Fruit fly (Drosophila melanogaster) whole organism, wandering third instar larva: ENCODE data around the gene CG1575.

Source experiments
- CG32264 ChIP-seq: fragments of 200-800 bp; sonication (Bioruptor generic); optimal IDR thresholded peaks from 2 replicates; lab custom pipeline; 2016; ENCODE audit warnings: missing biosample characterization, missing genetic modification characterization
- CrebA ChIP-seq: fragments of 200-800 bp; sonication (Bioruptor generic); optimal IDR thresholded peaks from 2 replicates; lab custom pipeline; 2016; ENCODE audit warnings: missing biosample characterization, mild to moderate bottlenecking, missing genetic modification characterization, borderline replicate concordance
- Dfd ChIP-seq: fragments of >200 bp; optimal IDR thresholded peaks from 2 replicates; lab custom pipeline; 2017; ENCODE audit warnings: missing biosample characterization, missing genetic modification characterization
- GATAd ChIP-seq: sonication (Bioruptor generic); optimal IDR thresholded peaks from 2 replicates; lab custom pipeline; 2016; ENCODE audit warnings: missing biosample characterization, missing genetic modification characterization
- Hnf4 ChIP-seq: fragments of 200-800 bp; sonication (Bioruptor generic); optimal IDR thresholded peaks from 2 replicates; lab custom pipeline; 2016; ENCODE audit warnings: missing biosample characterization, mild to moderate bottlenecking, missing genetic modification characterization
- Hr78 ChIP-seq: fragments of >200 bp; optimal IDR thresholded peaks from 2 replicates; lab custom pipeline; 2017; ENCODE audit warnings: missing biosample characterization, missing genetic modification characterization
- Hr83 ChIP-seq: fragments of 200-300 bp; sonication (Bioruptor generic); optimal IDR thresholded peaks from 2 replicates; lab custom pipeline; 2016; ENCODE audit warnings: missing biosample characterization, mild to moderate bottlenecking, missing genetic modification characterization, moderate library complexity; ENCODE audit not compliant: poor library complexity, severe bottlenecking
- Jra ChIP-seq: sonication (Bioruptor generic); optimal IDR thresholded peaks from 2 replicates; lab custom pipeline; 2016; ENCODE audit warnings: missing biosample characterization, missing genetic modification characterization
- Mio ChIP-seq: sonication (Bioruptor generic); optimal IDR thresholded peaks from 2 replicates; lab custom pipeline; 2016; ENCODE audit warnings: missing biosample characterization, missing genetic modification characterization
- N ChIP-seq: fragments of >200 bp; optimal IDR thresholded peaks from 2 replicates; lab custom pipeline; 2018; ENCODE audit warnings: missing biosample characterization, missing external identifiers, missing genetic modification characterization
- OdsH ChIP-seq: fragments of 200-800 bp; sonication (Bioruptor generic); optimal IDR thresholded peaks from 2 replicates; lab custom pipeline; 2016; ENCODE audit warnings: missing biosample characterization, mild to moderate bottlenecking, missing genetic modification characterization
- Rel ChIP-seq, 2 experiments: fragments of 200-800 bp; sonication (Bioruptor generic) in 1 of 2; optimal IDR thresholded peaks; 2 replicates in 1 of 2; 3 replicates in 1 of 2; lab custom pipeline; 2016 to 2019; ENCODE audit warnings: mild to moderate bottlenecking in 2 of 2, missing biosample characterization in 2 of 2, missing genetic modification characterization in 2 of 2, moderate library complexity in 1 of 2
- Sp1 ChIP-seq: fragments of 200-800 bp; sonication (Bioruptor generic); optimal IDR thresholded peaks from 3 replicates; lab custom pipeline; 2019; ENCODE audit warnings: missing biosample characterization, mild to moderate bottlenecking, missing genetic modification characterization, moderate library complexity
- Vsx2 ChIP-seq: fragments of 200-300, 225-300 bp; sonication (Bioruptor generic); optimal IDR thresholded peaks from 2 replicates; lab custom pipeline; 2018; ENCODE audit warnings: missing biosample characterization, missing genetic modification characterization; ENCODE audit not compliant: partially characterized antibody
- br ChIP-seq: fragments of 200-800 bp; sonication (Bioruptor generic); optimal IDR thresholded peaks from 2 replicates; lab custom pipeline; 2016; ENCODE audit warnings: missing biosample characterization, missing genetic modification characterization
- brk ChIP-seq: fragments of 200-800 bp; sonication (Bioruptor generic); optimal IDR thresholded peaks from 2 replicates; lab custom pipeline; 2016; ENCODE audit warnings: missing biosample characterization, mild to moderate bottlenecking, missing genetic modification characterization
- dl ChIP-seq, 2 experiments: fragments of 175-275, 200-275 bp in 1 of 2; fragments of 200-275 bp in 1 of 2; sonication (Bioruptor generic); optimal IDR thresholded peaks; lab custom pipeline; 2018; ENCODE audit warnings: mild to moderate bottlenecking in 2 of 2, missing biosample characterization in 2 of 2, missing genetic modification characterization in 2 of 2, moderate library complexity in 2 of 2; ENCODE audit not compliant: partially characterized antibody in 2 of 2, insufficient read depth in 1 of 2
- dmrt93B ChIP-seq: fragments of 200-800 bp; sonication (Bioruptor generic); optimal IDR thresholded peaks from 2 replicates; lab custom pipeline; 2018; ENCODE audit warnings: missing biosample characterization, mild to moderate bottlenecking, missing genetic modification characterization
- dsf ChIP-seq: sonication (Bioruptor generic); optimal IDR thresholded peaks from 2 replicates; lab custom pipeline; 2016; ENCODE audit warnings: missing biosample characterization, missing genetic modification characterization, borderline replicate concordance
- ey ChIP-seq: fragments of 200-800 bp; sonication (Bioruptor generic); optimal IDR thresholded peaks from 2 replicates; lab custom pipeline; 2016; ENCODE audit warnings: missing biosample characterization, missing genetic modification characterization
- foxo ChIP-seq, 2 experiments: fragments of 200-800 bp; sonication (Bioruptor generic); optimal IDR thresholded peaks; 2 replicates in 1 of 2; 3 replicates in 1 of 2; lab custom pipeline; 2016 to 2017; ENCODE audit warnings: missing biosample characterization in 2 of 2, missing genetic modification characterization in 2 of 2
- fru ChIP-seq: fragments of 200-800 bp; sonication (Bioruptor generic); optimal IDR thresholded peaks from 3 replicates; lab custom pipeline; 2016; ENCODE audit warnings: missing biosample characterization, mild to moderate bottlenecking, missing genetic modification characterization
- h ChIP-seq: fragments of 200-800 bp; sonication (Bioruptor generic); optimal IDR thresholded peaks from 3 replicates; lab custom pipeline; 2016; ENCODE audit warnings: missing biosample characterization, mild to moderate bottlenecking, missing genetic modification characterization
- jim ChIP-seq: fragments of 175-275, 200-325 bp; sonication (Bioruptor generic); optimal IDR thresholded peaks from 2 replicates; lab custom pipeline; 2016; ENCODE audit warnings: missing biosample characterization, mild to moderate bottlenecking, missing genetic modification characterization
- pan ChIP-seq: fragments of >200 bp; optimal IDR thresholded peaks from 2 replicates; lab custom pipeline; 2017
- psq ChIP-seq: fragments of 200-800 bp; sonication (Bioruptor generic); optimal IDR thresholded peaks from 3 replicates; lab custom pipeline; 2017; ENCODE audit warnings: missing biosample characterization, mild to moderate bottlenecking, missing genetic modification characterization, moderate library complexity
- rgr ChIP-seq: fragments of 200-800 bp; sonication (Bioruptor generic); optimal IDR thresholded peaks from 3 replicates; lab custom pipeline; 2016; ENCODE audit warnings: missing biosample characterization, mild to moderate bottlenecking, missing genetic modification characterization
- sage ChIP-seq: fragments of 200-800 bp; sonication (Bioruptor generic); optimal IDR thresholded peaks from 2 replicates; lab custom pipeline; 2016; ENCODE audit warnings: missing biosample characterization, mild to moderate bottlenecking, missing genetic modification characterization
- usp ChIP-seq: fragments of >200 bp; optimal IDR thresholded peaks from 2 replicates; lab custom pipeline; 2017; ENCODE audit warnings: missing biosample characterization, missing genetic modification characterization
- woc ChIP-seq: sonication (Bioruptor generic); optimal IDR thresholded peaks from 2 replicates; lab custom pipeline; 2016; ENCODE audit warnings: missing biosample characterization, mild to moderate bottlenecking, missing genetic modification characterization

The CG1575 gene

DNA sequence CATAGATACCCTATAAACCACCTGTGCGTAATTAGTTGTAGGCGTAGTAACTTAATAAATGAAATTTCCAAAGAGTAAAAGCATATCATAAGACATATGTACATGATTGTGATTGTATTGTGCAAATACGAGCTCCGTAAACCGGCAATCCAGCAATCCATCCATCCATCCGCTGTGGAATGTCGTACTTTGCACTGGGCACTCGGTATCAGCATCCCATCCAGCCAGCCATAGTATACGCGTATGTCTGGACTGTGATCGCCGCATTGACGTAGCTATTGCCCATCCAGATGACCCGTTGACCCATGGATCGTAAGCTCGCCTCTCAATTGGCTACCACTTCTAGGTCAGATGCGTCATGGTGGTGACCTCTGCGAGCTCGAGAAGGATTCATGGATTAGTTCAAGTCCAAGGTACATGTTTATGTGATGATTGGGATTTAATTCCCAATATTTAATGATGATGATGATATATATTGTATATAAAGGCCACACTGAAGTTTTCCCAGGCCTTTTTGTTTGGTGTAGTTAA, 42.2 kb downstream of the CG1575 start:
- TF ChIP-seq Hr83 (GFP tag; lab: Kevin White, UChicago) (no peak), Sp1 (GFP tag; lab: Kevin White, UChicago) (no peak), dsf (GFP tag; lab: Kevin White, UChicago) (no peak), sage (GFP tag; lab: Kevin White, UChicago) (no peak), br (GFP tag; lab: Kevin White, UChicago) (no peak), dmrt93B (GFP tag; lab: Kevin White, UChicago) (no peak), fru (GFP tag; lab: Kevin White, UChicago) (no peak), Hr78 (GFP tag; lab: Kevin White, UChicago) (no peak), pan (no peak), woc (no peak), Hnf4 (GFP tag; lab: Kevin White, UChicago) (no peak), ey (GFP tag; lab: Kevin White, UChicago) (no peak), N (GFP tag; lab: Kevin White, UChicago) (no peak), jim (no peak)

DNA sequence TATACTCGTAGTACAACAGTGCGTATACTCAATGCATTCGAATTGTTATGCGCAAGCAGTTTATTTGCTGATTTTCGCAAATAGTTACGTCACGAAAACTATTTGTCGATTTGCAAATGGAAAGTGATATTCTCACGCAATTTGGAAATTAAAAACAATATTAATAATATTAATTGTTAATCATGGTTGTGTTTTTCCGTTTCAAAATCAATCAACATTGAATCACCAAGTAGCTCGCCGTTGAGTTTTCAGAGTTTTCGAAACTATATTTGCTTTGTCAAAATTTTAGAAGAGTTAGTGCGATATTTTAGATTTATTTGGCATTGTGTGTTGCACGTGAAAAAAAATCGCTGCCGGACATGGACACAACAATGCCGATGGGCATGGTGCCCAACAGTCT, 42.9 kb downstream of the CG1575 start, which contains the start of gene CG15337:
Gene CG15337, plus strand, starts transcription at position 301 of the 400 bp plus-strand sequence.
- TF ChIP-seq CrebA (GFP tag; lab: Kevin White, UChicago) (no peak), fru (GFP tag; lab: Kevin White, UChicago) (no peak), dsf (GFP tag; lab: Kevin White, UChicago) (no peak), CG32264 (GFP tag; lab: Kevin White, UChicago) (no peak), N (GFP tag; lab: Kevin White, UChicago) (no peak), sage (GFP tag; lab: Kevin White, UChicago) (no peak), brk (GFP tag; lab: Kevin White, UChicago) (no peak), foxo (GFP tag; optimal IDR thresholded peaks at IDR 0.05; lab: Kevin White, UChicago) (no peak), rgr (no peak), Hnf4 (GFP tag; lab: Kevin White, UChicago) (no peak), ey (GFP tag; lab: Kevin White, UChicago) (no peak), usp (no peak), Hr83 (GFP tag; lab: Kevin White, UChicago) (no peak)

DNA sequence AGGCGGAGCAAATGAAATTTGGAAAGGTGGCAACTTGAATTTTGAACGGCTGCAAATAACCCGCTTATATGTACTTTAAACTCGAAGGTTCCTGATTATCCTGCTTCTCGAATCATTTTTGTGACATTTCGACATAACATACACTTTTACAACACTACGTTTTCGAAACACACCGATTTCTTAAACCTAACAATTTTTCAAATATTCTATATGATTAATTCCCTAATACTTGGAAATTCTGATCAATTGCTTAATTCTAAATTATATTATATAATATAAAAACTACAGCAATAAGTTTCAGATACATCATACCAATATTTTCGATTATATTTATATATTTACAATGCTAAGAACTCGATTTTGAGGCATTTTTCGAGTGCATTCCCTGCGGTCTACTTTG, 45.9 kb downstream of the CG1575 start, which contains the start of gene CG10761:
Gene CG10761, minus strand, starts transcription at position 101 of the 400 bp plus-strand sequence.
- TF ChIP-seq Jra (no peak), psq (GFP tag; lab: Kevin White, UChicago) (no peak), Mio (GFP tag; lab: Kevin White, UChicago) (no peak), N (GFP tag; lab: Kevin White, UChicago) (no peak), Hr83 (GFP tag; lab: Kevin White, UChicago) (no peak), fru (GFP tag; lab: Kevin White, UChicago) (no peak), GATAd (GFP tag; lab: Kevin White, UChicago) (no peak), dl (GFP tag; optimal IDR thresholded peaks at IDR 0.05; lab: Kevin White, UChicago; ENCODE audit: insufficient read depth in 1 of 2, partially characterized antibody in 2 of 2) (no peak), Vsx2 (GFP tag; lab: Kevin White, UChicago) (no peak), CG32264 (GFP tag; lab: Kevin White, UChicago) (no peak), Hnf4 (GFP tag; lab: Kevin White, UChicago) (no peak), woc (no peak)

DNA sequence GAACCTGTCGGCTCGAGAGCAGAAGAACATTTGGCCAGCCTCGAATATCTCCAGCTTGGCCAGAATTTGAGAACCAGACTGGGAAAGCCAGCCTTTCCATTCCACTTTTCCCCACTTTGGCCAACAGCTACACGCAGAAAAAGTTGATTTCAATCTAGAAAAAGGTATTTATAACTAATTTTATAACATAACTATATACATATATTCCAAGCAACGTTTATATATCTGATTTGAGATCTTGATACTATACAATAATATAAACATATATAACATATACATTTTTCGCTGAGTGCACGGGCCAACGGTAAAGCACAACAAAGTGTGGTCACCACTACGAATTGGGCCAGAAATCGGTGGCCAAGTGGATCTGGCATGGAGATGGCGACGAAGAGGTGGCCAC, 46.6 kb downstream of the CG1575 start:
- TF ChIP-seq foxo (GFP tag; optimal IDR thresholded peaks at IDR 0.05; lab: Kevin White, UChicago) = no peak
- TF ChIP-seq Hr78 (GFP tag; lab: Kevin White, UChicago) = no peak
- TF ChIP-seq Vsx2 (GFP tag; lab: Kevin White, UChicago) = no peak
- no peak for TF ChIP-seq Sp1 (GFP tag; lab: Kevin White, UChicago)
- no peak for TF ChIP-seq Rel (GFP tag; optimal IDR thresholded peaks at IDR 0.05; lab: Kevin White, UChicago)
- TF ChIP-seq Rel (tag; optimal IDR thresholded peaks at IDR 0.05; lab: Kevin White, UChicago) = no peak
- no peak for TF ChIP-seq h (GFP tag; lab: Kevin White, UChicago)
- TF ChIP-seq Dfd (GFP tag; lab: Kevin White, UChicago) = no peak
- TF ChIP-seq dl (GFP tag; optimal IDR thresholded peaks at IDR 0.05; lab: Kevin White, UChicago; ENCODE audit: insufficient read depth in 1 of 2, partially characterized antibody in 2 of 2) = no peak
- TF ChIP-seq N (GFP tag; lab: Kevin White, UChicago) = no peak
- no peak for TF ChIP-seq Mio (GFP tag; lab: Kevin White, UChicago)
- TF ChIP-seq woc = no peak
- no peak for TF ChIP-seq Hnf4 (GFP tag; lab: Kevin White, UChicago)
- TF ChIP-seq ey (GFP tag; lab: Kevin White, UChicago) = no peak
- TF ChIP-seq br (GFP tag; lab: Kevin White, UChicago) = no peak
- no peak for TF ChIP-seq jim
- TF ChIP-seq OdsH = no peak
- TF ChIP-seq CrebA (GFP tag; lab: Kevin White, UChicago) = no peak
- TF ChIP-seq psq (GFP tag; lab: Kevin White, UChicago) = no peak
